Fruit fly (Drosophila melanogaster) whole organism, adult: ENCODE results near the gene CG42324.
A peak's percentile ranks its signal among the peaks of the same experiment; 100 is the strongest.

ENCODE experiments used
- CG11617 ChIP-seq: fragments of 200-800 bp; sonication (Bioruptor generic); optimal IDR thresholded peaks from 2 replicates; lab custom pipeline; 2017; ENCODE audit warnings: mild to moderate bottlenecking, missing biosample characterization, missing genetic modification reagents, missing genetic modification characterization
- CG12768 ChIP-seq: fragments of 200-800 bp; sonication (Bioruptor generic); optimal IDR thresholded peaks from 2 replicates; lab custom pipeline; 2017; ENCODE audit warnings: missing biosample characterization, missing genetic modification characterization, mild to moderate bottlenecking, moderate library complexity, missing genetic modification reagents
- CG14711 ChIP-seq: fragments of 200-800 bp; sonication (Bioruptor generic); optimal IDR thresholded peaks from 2 replicates; lab custom pipeline; 2018; ENCODE audit warnings: missing biosample characterization, mild to moderate bottlenecking, missing genetic modification characterization, moderate library complexity
- CG1620 ChIP-seq: fragments of 200-800 bp; sonication (Bioruptor generic); optimal IDR thresholded peaks from 2 replicates; lab custom pipeline; 2016; ENCODE audit warnings: missing biosample characterization, missing genetic modification characterization
- CG33017 ChIP-seq: fragments of 200-800 bp; sonication (Bioruptor generic); optimal IDR thresholded peaks from 2 replicates; lab custom pipeline; 2018; ENCODE audit warnings: missing biosample characterization, mild to moderate bottlenecking, missing genetic modification characterization, moderate library complexity
- CG5204 ChIP-seq: fragments of 200-800 bp; sonication (Bioruptor generic); optimal IDR thresholded peaks from 2 replicates; lab custom pipeline; 2016; ENCODE audit warnings: missing biosample characterization, missing genetic modification characterization
- CG7045 ChIP-seq: fragments of 200-800 bp; sonication (Bioruptor generic); optimal IDR thresholded peaks from 2 replicates; lab custom pipeline; 2017; ENCODE audit warnings: missing biosample characterization, mild to moderate bottlenecking, missing genetic modification characterization
- CG7101 ChIP-seq: fragments of 200-800 bp; sonication (Bioruptor generic); optimal IDR thresholded peaks from 2 replicates; lab custom pipeline; 2018; ENCODE audit warnings: missing biosample characterization, mild to moderate bottlenecking, missing genetic modification characterization, moderate library complexity
- Clk ChIP-seq: fragments of 200-800 bp; sonication (Bioruptor generic); optimal IDR thresholded peaks from 2 replicates; lab custom pipeline; 2017; ENCODE audit warnings: missing biosample characterization, missing genetic modification characterization
- Crg-1 ChIP-seq: fragments of 200-800 bp; sonication (Bioruptor generic); optimal IDR thresholded peaks from 2 replicates; lab custom pipeline; 2016; ENCODE audit warnings: missing biosample characterization, missing genetic modification characterization
- Hr96 ChIP-seq: fragments of 200-800 bp; sonication (Bioruptor generic); optimal IDR thresholded peaks from 2 replicates; lab custom pipeline; 2016; ENCODE audit warnings: missing biosample characterization, missing genetic modification characterization
- Mnt ChIP-seq: fragments of 200-800 bp; sonication (Bioruptor generic); optimal IDR thresholded peaks from 2 replicates; lab custom pipeline; 2016; ENCODE audit warnings: missing biosample characterization, mild to moderate bottlenecking, missing genetic modification characterization
- bab1 ChIP-seq: fragments of 200-800 bp; sonication (Bioruptor generic); optimal IDR thresholded peaks from 3 replicates; lab custom pipeline; 2019; ENCODE audit warnings: missing biosample characterization, mild to moderate bottlenecking, missing genetic modification characterization, moderate library complexity
- cic ChIP-seq: fragments of 200-800 bp; sonication (Bioruptor generic); optimal IDR thresholded peaks from 2 replicates; lab custom pipeline; 2017; ENCODE audit warnings: missing biosample characterization, mild to moderate bottlenecking, missing genetic modification characterization, moderate library complexity
- cnc ChIP-seq, 2 experiments: fragments of >200 bp; optimal IDR thresholded peaks; 2 replicates each; lab custom pipeline; 2017
- kay ChIP-seq: fragments of 200-800 bp; sonication (Bioruptor generic); peaks from one replicate; lab custom pipeline; 2016; ENCODE audit warnings: missing biosample characterization, missing genetic modification characterization, borderline replicate concordance
- ovo ChIP-seq: fragments of 200-800 bp; sonication (Bioruptor generic); optimal IDR thresholded peaks from 2 replicates; lab custom pipeline; 2016; ENCODE audit warnings: missing biosample characterization, missing genetic modification characterization
- pad ChIP-seq: fragments of 200-800 bp; sonication (Bioruptor generic); optimal IDR thresholded peaks from 3 replicates; lab custom pipeline; 2017; ENCODE audit warnings: missing biosample characterization, missing genetic modification characterization, mild to moderate bottlenecking, moderate library complexity, missing genetic modification reagents
- tj ChIP-seq: fragments of 200-800 bp; sonication (Bioruptor generic); optimal IDR thresholded peaks from 3 replicates; lab custom pipeline; 2017; ENCODE audit warnings: missing biosample characterization, mild to moderate bottlenecking, missing genetic modification characterization, moderate library complexity
- toe ChIP-seq: fragments of 200-800 bp; sonication (Bioruptor generic); optimal IDR thresholded peaks from 2 replicates; lab custom pipeline; 2016; ENCODE audit warnings: missing biosample characterization, missing genetic modification characterization

Gene CG42324

DNA sequence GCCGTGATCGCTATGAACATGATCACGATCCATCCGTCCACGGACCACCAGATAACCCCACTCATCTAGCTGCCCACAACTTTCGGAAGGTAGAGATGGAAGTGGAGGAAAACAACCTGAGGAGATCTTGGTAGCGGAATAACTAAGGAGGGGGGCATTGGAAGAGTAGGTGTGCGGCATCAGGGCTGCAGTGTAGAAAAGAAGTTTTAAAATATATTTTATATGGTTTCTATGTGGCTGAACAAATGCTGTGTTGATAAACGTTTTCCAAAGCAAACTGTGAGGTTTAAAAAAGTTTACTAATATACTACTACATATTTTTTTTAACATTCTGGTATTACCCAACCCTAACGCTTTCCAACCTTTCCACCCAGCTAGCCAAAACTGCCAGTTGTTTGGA is 37.4 kb upstream of the CG42324 start:
- TF ChIP-seq CG1620 (GFP tag; lab: Kevin White, UChicago) (no peak), CG7045 (GFP tag; lab: Kevin White, UChicago) (no peak), CG33017 (tag; lab: Kevin White, UChicago) (no peak), Mnt (GFP tag; lab: Kevin White, UChicago) (no peak)

DNA sequence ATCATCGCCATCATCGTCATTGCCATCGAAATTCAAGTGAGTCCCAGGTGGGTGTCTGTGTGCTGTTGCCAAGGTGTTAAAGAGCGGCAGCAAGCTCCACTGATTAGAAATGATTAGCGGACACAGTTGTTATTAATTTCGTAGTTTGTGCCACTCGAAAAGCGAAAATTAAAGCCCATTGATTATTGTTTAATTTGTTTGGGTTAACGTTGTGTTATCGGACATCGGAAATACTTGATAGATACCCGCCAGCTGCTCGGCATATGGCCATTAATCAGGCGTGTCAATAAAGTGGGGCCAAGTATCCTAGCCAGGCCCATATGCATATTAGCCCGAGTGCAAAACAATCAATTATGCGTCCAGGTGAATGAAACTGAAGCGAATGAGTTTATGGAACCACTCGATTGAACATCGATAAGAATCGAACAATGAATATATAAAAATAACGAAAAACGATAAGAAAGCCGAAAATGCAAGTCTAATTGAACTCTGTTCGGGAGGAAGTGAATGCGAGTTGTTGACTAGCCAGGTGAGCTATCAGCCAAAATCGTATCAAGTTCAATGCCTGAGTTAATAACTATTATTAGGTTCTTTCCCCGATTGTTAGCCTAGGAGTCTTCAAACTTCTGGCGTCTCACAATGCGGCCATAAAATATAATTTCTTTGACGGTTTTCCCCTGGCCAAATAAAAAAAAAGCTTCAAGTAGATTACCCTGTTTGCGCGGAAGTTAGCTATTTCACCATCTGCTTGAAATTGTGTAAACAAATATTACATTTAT is 36.5 kb upstream of the CG42324 start:
- TF ChIP-seq cic (GFP tag; lab: Kevin White, UChicago) (peak; percentile 32), CG7045 (GFP tag; lab: Kevin White, UChicago) (no peak), bab1 (no peak), Crg-1 (GFP tag; lab: Kevin White, UChicago) (no peak), kay (GFP tag; lab: Kevin White, UChicago) (peak; percentile 4), CG14711 (tag; lab: Kevin White, UChicago) (no peak)

DNA sequence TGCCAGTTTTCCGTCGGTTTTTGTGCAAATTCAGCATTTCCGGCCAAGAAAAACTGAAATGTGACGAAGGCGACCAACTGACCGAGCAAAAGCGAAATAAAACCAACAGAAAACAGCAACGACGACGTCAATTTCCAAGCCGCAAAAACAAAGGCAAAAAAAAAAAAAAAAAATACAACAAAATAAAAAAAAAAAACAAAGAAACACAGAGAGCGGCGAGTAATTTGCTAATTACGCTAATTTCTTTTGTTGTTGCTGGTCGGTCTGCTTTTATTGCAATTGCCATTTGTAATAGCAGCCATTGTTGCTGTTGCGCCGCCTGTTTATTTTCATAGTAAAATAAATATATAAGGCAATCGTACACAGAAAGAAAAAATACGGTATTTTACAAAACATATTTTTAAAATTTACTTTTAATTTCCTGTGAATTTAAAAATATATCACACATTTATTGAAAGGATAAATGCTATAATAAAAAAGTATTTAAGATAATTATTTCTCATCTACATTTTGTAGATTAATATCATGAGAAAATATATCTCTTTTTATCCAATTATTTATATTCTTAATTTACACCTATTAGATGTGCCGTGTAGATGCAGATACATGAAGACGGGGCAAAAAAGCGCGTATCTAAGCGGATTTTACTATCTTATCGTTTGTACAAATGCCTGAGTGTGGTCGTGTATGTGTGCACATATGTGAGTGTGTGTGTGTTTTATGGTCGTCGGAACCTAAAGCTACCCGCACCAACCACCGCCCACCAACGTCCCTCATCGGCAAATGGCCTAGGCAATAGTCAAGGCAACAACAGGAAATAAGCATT is 35.2 kb upstream of the CG42324 start:
- TF ChIP-seq tj (GFP tag; lab: Kevin White, UChicago) (peak; percentile 95), CG11617 (peak; percentile 77), CG14711 (tag; lab: Kevin White, UChicago) (peak; percentile 80), CG7101 (peak; percentile 83), CG5204 (peak; percentile 0), Hr96 (GFP tag; lab: Kevin White, UChicago) (peak; percentile 10), cic (GFP tag; lab: Kevin White, UChicago) (peak; percentile 95), CG12768 (GFP tag; lab: Kevin White, UChicago) (no peak), kay (GFP tag; lab: Kevin White, UChicago) (peak; percentile 42), pad (GFP tag; lab: Kevin White, UChicago) (peak; percentile 28), Crg-1 (GFP tag; lab: Kevin White, UChicago) (no peak), Mnt (GFP tag; lab: Kevin White, UChicago) (no peak), toe (peak; percentile 6), CG1620 (GFP tag; lab: Kevin White, UChicago) (no peak), CG33017 (tag; lab: Kevin White, UChicago) (peak; percentile 79), cnc (optimal IDR thresholded peaks at IDR 0.05; lab: Kevin White, UChicago) (no peak), ovo (GFP tag; lab: Kevin White, UChicago) (peak; percentile 34), bab1 (no peak), Clk (no peak), CG7045 (GFP tag; lab: Kevin White, UChicago) (peak; percentile 48)

DNA sequence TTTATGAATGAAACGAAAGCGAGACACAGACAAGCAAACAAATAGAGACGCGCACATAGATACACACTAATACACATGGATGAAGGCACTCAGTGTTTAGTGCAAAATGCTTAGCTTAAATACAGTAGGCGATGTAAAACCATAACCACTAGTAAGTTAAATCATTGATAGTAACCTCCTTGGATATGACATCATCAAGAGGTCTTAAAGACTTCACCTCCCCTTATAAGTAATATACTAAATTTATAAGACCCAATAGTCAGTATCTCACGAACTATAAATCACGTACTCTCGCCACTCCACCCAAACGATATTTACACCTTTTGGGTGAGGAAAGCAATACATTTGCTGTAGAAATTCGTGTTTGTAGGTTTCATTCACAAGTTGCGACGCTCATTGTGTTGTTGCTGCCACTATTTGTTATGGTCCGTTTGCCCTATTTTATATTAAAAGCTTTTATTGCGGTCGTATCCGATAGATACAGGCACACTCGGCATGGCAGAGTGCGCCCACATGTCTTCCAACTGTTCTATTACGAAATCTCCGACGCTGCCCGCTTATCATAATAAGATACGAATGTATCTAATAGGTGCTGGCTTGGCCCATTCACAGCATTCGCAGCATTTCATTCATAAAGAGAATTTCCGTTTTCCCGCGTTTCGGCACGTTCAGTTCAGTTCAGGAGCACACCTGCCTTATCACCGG is 34.4 kb upstream of the CG42324 start:
- TF ChIP-seq CG7045 (GFP tag; lab: Kevin White, UChicago): no peak
- no peak for TF ChIP-seq cnc (optimal IDR thresholded peaks at IDR 0.05; lab: Kevin White, UChicago)
- TF ChIP-seq cic (GFP tag; lab: Kevin White, UChicago): peak; percentile 76
- TF ChIP-seq tj (GFP tag; lab: Kevin White, UChicago): no peak
- TF ChIP-seq CG12768 (GFP tag; lab: Kevin White, UChicago): no peak
- TF ChIP-seq CG7101: no peak
- no peak for TF ChIP-seq CG11617
- TF ChIP-seq CG33017 (tag; lab: Kevin White, UChicago): no peak
- TF ChIP-seq bab1: no peak

DNA sequence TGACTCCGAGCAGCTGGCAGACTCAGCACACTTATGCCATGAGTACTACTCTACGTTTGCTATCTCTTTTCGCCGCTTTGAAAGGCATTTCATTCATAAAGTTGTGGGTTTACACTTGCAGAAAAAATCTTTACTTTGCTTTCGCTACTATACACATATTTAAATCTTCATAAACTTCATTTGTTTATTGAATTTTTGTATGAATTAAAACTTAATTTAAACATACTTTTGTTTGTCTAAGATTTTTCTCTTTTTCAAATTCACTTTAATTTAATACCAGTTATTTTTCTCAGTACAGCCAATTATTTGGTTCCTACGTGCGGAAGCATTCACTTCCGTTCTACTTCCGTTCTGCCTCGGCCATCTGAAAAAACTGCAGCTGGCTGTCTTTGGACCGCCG is 33.8 kb upstream of the CG42324 start:
- no peak for TF ChIP-seq CG7045 (GFP tag; lab: Kevin White, UChicago)
- no peak for TF ChIP-seq CG5204
- no peak for TF ChIP-seq CG11617
- TF ChIP-seq Clk: no peak
- TF ChIP-seq Hr96 (GFP tag; lab: Kevin White, UChicago): no peak
- TF ChIP-seq kay (GFP tag; lab: Kevin White, UChicago): no peak

DNA sequence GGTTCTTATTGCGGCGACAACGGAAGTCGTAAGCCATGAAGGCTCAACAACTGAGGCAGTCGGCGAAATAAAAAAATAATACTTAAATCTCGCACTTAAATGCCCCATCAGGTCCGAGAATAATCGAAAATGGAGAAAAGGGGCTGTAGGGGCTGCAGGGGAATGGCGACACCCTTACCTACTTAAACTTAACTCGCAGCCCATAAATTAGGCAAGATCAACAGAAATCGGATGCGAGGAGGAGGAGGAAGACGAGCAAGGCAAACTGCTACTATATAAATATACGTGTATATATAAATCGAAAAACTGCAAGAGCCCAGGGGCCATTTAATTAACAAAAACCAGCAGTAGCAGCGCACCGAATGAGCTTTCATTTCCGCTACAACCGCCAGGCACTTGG is 32.6 kb upstream of the CG42324 start:
- TF ChIP-seq Mnt (GFP tag; lab: Kevin White, UChicago): no peak
- TF ChIP-seq Crg-1 (GFP tag; lab: Kevin White, UChicago): no peak
- TF ChIP-seq tj (GFP tag; lab: Kevin White, UChicago): peak; percentile 50
